Fruit fly (Drosophila melanogaster) whole organism, prepupa: ENCODE results near the gene Prosbeta4.

ENCODE experiments used
- CG10631 ChIP-seq: fragments of 200-800 bp; sonication (Bioruptor generic); optimal IDR thresholded peaks from 2 replicates; lab custom pipeline; 2016; ENCODE audit warnings: missing biosample characterization, missing genetic modification characterization
- CG11294 ChIP-seq: fragments of 200-800 bp; sonication (Bioruptor generic); IDR thresholded peaks from 2 replicates; pipeline ENCODE4 v1.3.6; 2022; ENCODE audit warnings: missing biosample characterization, missing genetic modification characterization
- CG11762 ChIP-seq: fragments of 200-800 bp; sonication (Bioruptor generic); optimal IDR thresholded peaks from 3 replicates; lab custom pipeline; 2016; ENCODE audit warnings: missing biosample characterization, missing genetic modification characterization; ENCODE audit not compliant: insufficient read depth
- CG11902 ChIP-seq: fragments of 200-800 bp; sonication (Bioruptor generic); optimal IDR thresholded peaks from 3 replicates; lab custom pipeline; 2016; ENCODE audit warnings: missing biosample characterization, missing genetic modification characterization
- CG15336 ChIP-seq: fragments of 200-800 bp; sonication (Bioruptor generic); IDR thresholded peaks from 2 replicates; pipeline ENCODE4 v1.3.6; 2022; ENCODE audit warnings: missing biosample characterization, missing genetic modification characterization
- CG16779 ChIP-seq: fragments of 200-800 bp; sonication (Bioruptor generic); optimal IDR thresholded peaks from 3 replicates; lab custom pipeline; 2017; ENCODE audit warnings: missing biosample characterization, mild to moderate bottlenecking, missing genetic modification characterization
- CG3032 ChIP-seq: fragments of 200-800 bp; optimal IDR thresholded peaks from 2 replicates; lab custom pipeline; 2019; ENCODE audit warnings: missing biosample characterization, mild to moderate bottlenecking, missing genetic modification characterization, moderate library complexity
- CG31627 ChIP-seq: fragments of 200-800 bp; sonication (Bioruptor generic); optimal IDR thresholded peaks from 3 replicates; lab custom pipeline; 2016; ENCODE audit warnings: missing biosample characterization, missing genetic modification characterization
- CG32006 ChIP-seq: fragments of 200-800 bp; sonication (Bioruptor generic); optimal IDR thresholded peaks from 3 replicates; lab custom pipeline; 2017; ENCODE audit warnings: missing biosample characterization, mild to moderate bottlenecking, missing genetic modification characterization
- CG34406 ChIP-seq: fragments of 200-800 bp; sonication (Bioruptor generic); optimal IDR thresholded peaks from 3 replicates; lab custom pipeline; 2016; ENCODE audit warnings: missing biosample characterization, missing genetic modification characterization
- CG4318 ChIP-seq: fragments of 200-800 bp; sonication (Bioruptor generic); optimal IDR thresholded peaks from 3 replicates; lab custom pipeline; 2017; ENCODE audit warnings: missing biosample characterization, mild to moderate bottlenecking, missing genetic modification characterization
- CG6163 ChIP-seq: fragments of 200-800 bp; sonication (Bioruptor generic); IDR thresholded peaks from 3 replicates; pipeline ENCODE4 v1.3.6; 2022; ENCODE audit warnings: missing biosample characterization, missing genetic modification characterization
- CG6276 ChIP-seq: fragments of 200-800 bp; sonication (Bioruptor generic); optimal IDR thresholded peaks from 2 replicates; lab custom pipeline; 2017; ENCODE audit warnings: missing biosample characterization, mild to moderate bottlenecking, missing genetic modification characterization
- CG6854 ChIP-seq: fragments of 200-800 bp; sonication (Bioruptor generic); optimal IDR thresholded peaks from 2 replicates; lab custom pipeline; 2017; ENCODE audit warnings: missing biosample characterization, mild to moderate bottlenecking, missing genetic modification characterization
- CG8319 ChIP-seq: fragments of 200-800 bp; sonication (Bioruptor generic); optimal IDR thresholded peaks from 3 replicates; lab custom pipeline; 2016; ENCODE audit warnings: missing biosample characterization, missing genetic modification characterization
- CG9139 ChIP-seq: fragments of 200-800 bp; sonication (Bioruptor generic); optimal IDR thresholded peaks from 3 replicates; lab custom pipeline; 2017; ENCODE audit warnings: missing biosample characterization, mild to moderate bottlenecking, missing genetic modification characterization
- Eip93F ChIP-seq: fragments of 200-800 bp; sonication (Bioruptor generic); optimal IDR thresholded peaks from 2 replicates; lab custom pipeline; 2016; ENCODE audit warnings: missing biosample characterization, mild to moderate bottlenecking, missing genetic modification characterization
- Ets21C ChIP-seq: fragments of 200-800 bp; sonication (Bioruptor generic); optimal IDR thresholded peaks from 3 replicates; lab custom pipeline; 2016; ENCODE audit warnings: missing biosample characterization, missing genetic modification characterization
- Hr39 ChIP-seq: fragments of 200-800 bp; sonication (Bioruptor generic); optimal IDR thresholded peaks from 2 replicates; lab custom pipeline; 2016; ENCODE audit warnings: missing biosample characterization, missing genetic modification characterization
- Hr4 ChIP-seq: fragments of 200-800 bp; sonication (Bioruptor generic); optimal IDR thresholded peaks from 3 replicates; lab custom pipeline; 2016; ENCODE audit warnings: missing biosample characterization, missing genetic modification characterization
- Lpt ChIP-seq: fragments of 200-800 bp; sonication (Bioruptor generic); optimal IDR thresholded peaks from 3 replicates; lab custom pipeline; 2016; ENCODE audit warnings: missing biosample characterization, missing genetic modification characterization
- Met ChIP-seq: fragments of 200-800 bp; sonication (Bioruptor generic); optimal IDR thresholded peaks from 3 replicates; lab custom pipeline; 2016; ENCODE audit warnings: missing biosample characterization, missing genetic modification characterization
- Smox ChIP-seq: fragments of 200-800 bp; sonication (Bioruptor generic); optimal IDR thresholded peaks from 3 replicates; lab custom pipeline; 2016; ENCODE audit warnings: missing biosample characterization, missing genetic modification characterization
- Sox14 ChIP-seq: fragments of 200-800 bp; sonication (Bioruptor generic); optimal IDR thresholded peaks from 3 replicates; lab custom pipeline; 2016; ENCODE audit warnings: missing biosample characterization, missing genetic modification characterization
- achi ChIP-seq: fragments of 200-800 bp; sonication (Bioruptor generic); optimal IDR thresholded peaks from 3 replicates; lab custom pipeline; 2016; ENCODE audit warnings: missing biosample characterization, missing genetic modification characterization
- acj6 ChIP-seq: fragments of 200-800 bp; sonication (Bioruptor generic); optimal IDR thresholded peaks from 3 replicates; lab custom pipeline; 2016; ENCODE audit warnings: missing biosample characterization, missing genetic modification characterization
- dac ChIP-seq: fragments of 200-800 bp; sonication (Bioruptor generic); optimal IDR thresholded peaks from 2 replicates; lab custom pipeline; 2017; ENCODE audit warnings: missing biosample characterization, mild to moderate bottlenecking, missing genetic modification characterization
- dsx ChIP-seq: fragments of 200-800 bp; optimal IDR thresholded peaks from 3 replicates; lab custom pipeline; 2019; ENCODE audit warnings: missing biosample characterization, mild to moderate bottlenecking, missing genetic modification characterization, moderate library complexity; ENCODE audit not compliant: poor library complexity, severe bottlenecking
- esn ChIP-seq: fragments of 200-800 bp; sonication (Bioruptor generic); optimal IDR thresholded peaks from 2 replicates; lab custom pipeline; 2016; ENCODE audit warnings: missing biosample characterization, mild to moderate bottlenecking, missing genetic modification characterization, moderate library complexity
- fd59A ChIP-seq: fragments of 200-800 bp; sonication (Bioruptor generic); optimal IDR thresholded peaks from 2 replicates; lab custom pipeline; 2017; ENCODE audit warnings: missing biosample characterization, mild to moderate bottlenecking, missing genetic modification characterization, missing genetic modification reagents
- fkh ChIP-seq: fragments of 200-800 bp; sonication (Bioruptor generic); optimal IDR thresholded peaks from 3 replicates; lab custom pipeline; 2017; ENCODE audit warnings: missing biosample characterization, mild to moderate bottlenecking, missing genetic modification characterization, moderate library complexity
- lz ChIP-seq: fragments of 200-800 bp; sonication (Bioruptor generic); optimal IDR thresholded peaks from 3 replicates; lab custom pipeline; 2016; ENCODE audit warnings: missing biosample characterization, missing genetic modification characterization
- net ChIP-seq: fragments of 200-800 bp; sonication (Bioruptor generic); optimal IDR thresholded peaks from 3 replicates; lab custom pipeline; 2016; ENCODE audit warnings: missing biosample characterization, missing genetic modification characterization
- pdm3 ChIP-seq: fragments of 200-800 bp; sonication (Bioruptor generic); optimal IDR thresholded peaks from 3 replicates; lab custom pipeline; 2016; ENCODE audit warnings: missing biosample characterization, missing genetic modification characterization
- salr ChIP-seq, 2 experiments: fragments of 200-800 bp; sonication (Bioruptor generic); optimal IDR thresholded peaks; 3 replicates each; lab custom pipeline; 2016 to 2018; ENCODE audit warnings: missing biosample characterization in 2 of 2, missing genetic modification characterization in 2 of 2, mild to moderate bottlenecking in 1 of 2
- spab ChIP-seq: fragments of 200-800 bp; sonication (Bioruptor generic); optimal IDR thresholded peaks from 2 replicates; lab custom pipeline; 2017; ENCODE audit warnings: missing biosample characterization, mild to moderate bottlenecking, missing genetic modification characterization, missing genetic modification reagents
- ss ChIP-seq, 2 experiments: fragments of 200-800 bp; sonication (Bioruptor generic); optimal IDR thresholded peaks; 2 replicates in 1 of 2; 3 replicates in 1 of 2; lab custom pipeline; 2017 to 2018; ENCODE audit warnings: mild to moderate bottlenecking in 2 of 2, missing biosample characterization in 2 of 2, missing genetic modification characterization in 2 of 2, moderate library complexity in 1 of 2
- svp ChIP-seq: fragments of 200-800 bp; sonication (Bioruptor generic); peaks from one replicate; lab custom pipeline; 2016; ENCODE audit warnings: missing biosample characterization, missing genetic modification characterization
- topi ChIP-seq: fragments of 200-800 bp; sonication (Bioruptor generic); optimal IDR thresholded peaks from 3 replicates; lab custom pipeline; 2016; ENCODE audit warnings: missing biosample characterization, missing genetic modification characterization

Gene Prosbeta4

DNA sequence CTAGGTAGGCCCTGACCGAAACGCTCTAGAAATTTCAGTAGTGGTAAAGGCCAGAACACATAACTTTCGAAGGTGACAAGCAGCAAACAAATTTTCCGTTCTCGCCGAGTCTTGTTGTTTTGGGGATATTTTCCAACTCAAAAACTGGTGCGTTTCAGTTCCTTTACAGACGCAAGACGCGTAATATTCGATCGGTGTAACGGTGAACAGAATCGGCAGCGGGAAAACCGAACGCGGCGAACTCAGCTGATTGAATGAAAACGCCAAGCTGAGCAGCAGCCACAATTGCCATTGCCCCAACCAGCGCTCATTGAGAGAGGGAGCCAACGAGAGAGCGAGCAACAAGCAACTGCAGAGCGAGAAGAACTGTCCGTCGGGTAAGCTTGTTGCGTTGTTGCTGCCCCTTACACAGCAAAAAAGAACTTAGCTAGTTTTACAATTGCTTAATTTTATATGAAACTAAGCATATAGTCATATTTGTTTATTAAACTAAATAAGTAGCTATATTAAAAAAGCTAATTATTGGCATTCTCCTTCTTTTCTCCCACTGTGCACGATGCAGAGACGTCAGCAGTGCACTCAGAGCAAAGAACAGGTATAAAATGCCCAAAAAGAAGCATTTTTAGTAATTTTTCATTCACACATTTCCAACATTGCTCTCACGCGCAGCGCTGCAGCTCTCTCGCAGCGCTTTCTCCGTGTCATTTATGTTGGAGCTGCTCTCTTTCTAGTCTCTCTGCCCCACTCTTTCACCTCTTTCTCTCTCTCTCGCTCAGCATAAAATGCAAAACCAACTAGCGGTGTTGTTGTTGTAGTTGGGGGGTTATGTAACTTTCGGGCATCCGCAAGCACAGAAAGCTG is 15.9 kb downstream of the Prosbeta4 start, which contains the start of the genes Cyt-c-d and CG31808 (continued):
- peak; percentile 90 for TF ChIP-seq fd59A (GFP tag; lab: Kevin White, UChicago)
- peak; percentile 99 for TF ChIP-seq Lpt (GFP tag; lab: Kevin White, UChicago)
- peak; percentile 61 for TF ChIP-seq fkh (GFP tag; lab: Kevin White, UChicago)
- peak; percentile 95 for TF ChIP-seq CG11762 (GFP tag; lab: Kevin White, UChicago)
- TF ChIP-seq pdm3, result peak; percentile 98
- peak; percentile 99 for TF ChIP-seq CG32006 (GFP tag; lab: Kevin White, UChicago)
- peak; percentile 98 for TF ChIP-seq esn
- peak; percentile 97 for TF ChIP-seq Sox14 (GFP tag; lab: Kevin White, UChicago)
- TF ChIP-seq CG11294 (GFP tag; lab: Robert Waterston, UW), result peak; percentile 97
- peak; percentile 95 for TF ChIP-seq CG16779
- peak; percentile 99 for TF ChIP-seq Hr4
- TF ChIP-seq CG6276 (GFP tag; lab: Kevin White, UChicago), result peak; percentile 99
- TF ChIP-seq CG6854, result peak; percentile 93
- peak; percentile 82 to 98 for TF ChIP-seq salr (GFP tag; optimal IDR thresholded peaks at IDR 0.05; lab: Kevin White, UChicago)
- TF ChIP-seq lz (GFP tag; lab: Kevin White, UChicago), result peak; percentile 97
- peak; percentile 90 for TF ChIP-seq CG11902 (GFP tag; lab: Kevin White, UChicago)
- TF ChIP-seq Eip93F (GFP tag; lab: Kevin White, UChicago), result peak; percentile 88
- TF ChIP-seq Hr39 (GFP tag; lab: Kevin White, UChicago), result peak; percentile 94
- peak; percentile 97 for TF ChIP-seq CG10631 (GFP tag; lab: Kevin White, UChicago)
- TF ChIP-seq svp (GFP tag; lab: Kevin White, UChicago), result peak; percentile 98

DNA sequence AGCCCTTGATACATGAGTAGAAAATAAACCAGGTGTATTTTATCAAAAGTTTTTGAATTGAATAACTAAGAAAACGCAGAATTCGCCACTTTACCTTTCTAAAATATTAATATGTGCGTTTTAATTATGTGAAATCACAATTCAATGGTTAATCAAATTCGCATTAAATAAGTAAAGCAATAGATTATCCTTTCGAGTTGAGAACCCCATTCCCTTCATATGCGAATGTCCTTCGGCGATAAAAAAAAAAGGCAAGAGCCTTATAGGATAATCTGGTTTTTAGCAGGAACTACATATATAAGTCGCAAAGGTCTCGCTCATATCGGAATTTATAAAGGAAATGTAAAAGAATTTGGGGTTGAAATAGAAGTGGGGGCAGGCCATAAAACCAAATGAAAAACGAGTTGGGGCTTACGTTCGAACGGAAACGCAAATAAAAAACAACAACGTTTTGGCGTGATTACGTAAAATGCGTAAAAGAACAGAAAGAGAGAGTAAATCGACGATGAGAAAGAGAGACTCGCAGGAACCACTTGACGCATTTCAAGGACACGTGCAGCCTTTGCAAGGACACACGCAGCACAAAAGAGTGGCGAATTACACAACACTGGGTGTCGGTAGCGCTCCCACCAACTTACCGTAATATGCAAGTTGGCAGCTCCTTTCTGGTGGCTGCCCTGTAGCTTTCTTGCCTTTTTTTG is 16.6 kb downstream of the Prosbeta4 start:
- TF ChIP-seq svp (GFP tag; lab: Kevin White, UChicago) (no peak), CG4318 (GFP tag; lab: Kevin White, UChicago) (no peak), lz (GFP tag; lab: Kevin White, UChicago) (no peak), Sox14 (GFP tag; lab: Kevin White, UChicago) (no peak), CG3032 (tag; lab: Kevin White, UChicago) (no peak), CG32006 (GFP tag; lab: Kevin White, UChicago) (no peak), CG10631 (GFP tag; lab: Kevin White, UChicago) (no peak), acj6 (GFP tag; lab: Kevin White, UChicago) (no peak), fd59A (GFP tag; lab: Kevin White, UChicago) (no peak), dac (GFP tag; lab: Kevin White, UChicago) (no peak), CG11762 (GFP tag; lab: Kevin White, UChicago) (no peak), Smox (GFP tag; lab: Kevin White, UChicago) (no peak), esn (no peak), CG15336 (GFP tag; lab: Robert Waterston, UW) (no peak), CG11902 (GFP tag; lab: Kevin White, UChicago) (no peak), CG34406 (GFP tag; lab: Kevin White, UChicago) (no peak), salr (GFP tag; optimal IDR thresholded peaks at IDR 0.05; lab: Kevin White, UChicago) (no peak), Hr39 (GFP tag; lab: Kevin White, UChicago) (no peak), CG31627 (no peak)

DNA sequence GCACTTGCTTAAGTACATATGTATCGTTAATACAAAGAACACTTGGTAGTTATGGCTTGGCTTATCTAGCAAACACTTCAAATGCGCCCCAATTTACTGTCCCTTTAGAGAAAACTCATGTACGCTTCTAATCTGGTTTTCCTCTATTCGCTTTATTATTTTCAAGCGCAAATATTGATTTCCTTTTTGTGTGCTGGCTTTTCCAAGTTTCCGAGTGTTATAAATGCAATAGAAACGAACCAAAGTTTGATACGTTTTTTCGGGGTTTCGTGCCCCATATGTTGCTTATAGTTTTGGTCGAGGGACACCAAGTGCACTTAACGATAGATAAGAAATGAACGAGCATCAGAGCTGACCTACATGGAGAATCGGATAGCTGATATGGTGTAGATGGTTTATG is 18.0 kb downstream of the Prosbeta4 start:
- no peak for TF ChIP-seq Ets21C (GFP tag; lab: Kevin White, UChicago)
- peak; percentile 51 for TF ChIP-seq fkh (GFP tag; lab: Kevin White, UChicago)

DNA sequence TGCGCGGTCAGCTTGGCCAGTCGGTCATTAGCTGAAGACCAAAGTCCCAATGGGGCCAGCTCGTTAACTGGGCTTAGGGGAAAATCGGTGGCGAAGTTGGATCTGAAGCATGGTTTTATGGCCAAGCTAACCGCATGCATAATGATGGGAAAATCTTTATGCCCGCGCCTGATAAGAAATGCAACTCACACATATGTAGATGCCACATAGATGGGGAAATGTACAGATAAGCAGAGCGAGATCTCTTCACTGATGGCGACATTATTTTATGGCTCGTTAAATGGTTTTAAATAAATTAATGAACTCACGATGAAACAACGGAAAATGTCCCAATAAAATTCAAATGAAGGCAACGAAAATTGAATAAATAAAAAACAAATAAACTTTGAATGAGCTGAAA is 20.0 kb downstream of the Prosbeta4 start:
- TF ChIP-seq Lpt (GFP tag; lab: Kevin White, UChicago) (no peak), dsx (GFP tag; lab: Kevin White, UChicago) (no peak), achi (no peak), spab (no peak), Hr39 (GFP tag; lab: Kevin White, UChicago) (no peak), ss (GFP tag; optimal IDR thresholded peaks at IDR 0.05; lab: Kevin White, UChicago) (no peak), Met (GFP tag; lab: Kevin White, UChicago) (no peak), CG6163 (GFP tag; lab: Robert Waterston, UW) (no peak), fd59A (GFP tag; lab: Kevin White, UChicago) (no peak), CG9139 (GFP tag; lab: Kevin White, UChicago) (no peak), net (GFP tag; lab: Kevin White, UChicago) (no peak), topi (no peak), CG8319 (GFP tag; lab: Kevin White, UChicago) (no peak), CG3032 (tag; lab: Kevin White, UChicago) (no peak), CG32006 (GFP tag; lab: Kevin White, UChicago) (no peak), dac (GFP tag; lab: Kevin White, UChicago) (no peak)
